Worm (Caenorhabditis elegans) whole organism, L4 larva: Measurements from ENCODE around the gene M176.4.

Experiments
- mep-1 ChIP-seq: fragments of 150-350 bp; sonication (generic microtip); optimal IDR thresholded peaks from 3 replicates; lab custom pipeline; 2014; ENCODE audit warnings: missing biosample characterization, missing genetic modification characterization
- ztf-11 ChIP-seq: fragments of 150-350 bp; optimal IDR thresholded peaks from 2 replicates; lab custom pipeline; 2014; ENCODE audit warnings: missing biosample characterization, missing genetic modification characterization

DNA sequence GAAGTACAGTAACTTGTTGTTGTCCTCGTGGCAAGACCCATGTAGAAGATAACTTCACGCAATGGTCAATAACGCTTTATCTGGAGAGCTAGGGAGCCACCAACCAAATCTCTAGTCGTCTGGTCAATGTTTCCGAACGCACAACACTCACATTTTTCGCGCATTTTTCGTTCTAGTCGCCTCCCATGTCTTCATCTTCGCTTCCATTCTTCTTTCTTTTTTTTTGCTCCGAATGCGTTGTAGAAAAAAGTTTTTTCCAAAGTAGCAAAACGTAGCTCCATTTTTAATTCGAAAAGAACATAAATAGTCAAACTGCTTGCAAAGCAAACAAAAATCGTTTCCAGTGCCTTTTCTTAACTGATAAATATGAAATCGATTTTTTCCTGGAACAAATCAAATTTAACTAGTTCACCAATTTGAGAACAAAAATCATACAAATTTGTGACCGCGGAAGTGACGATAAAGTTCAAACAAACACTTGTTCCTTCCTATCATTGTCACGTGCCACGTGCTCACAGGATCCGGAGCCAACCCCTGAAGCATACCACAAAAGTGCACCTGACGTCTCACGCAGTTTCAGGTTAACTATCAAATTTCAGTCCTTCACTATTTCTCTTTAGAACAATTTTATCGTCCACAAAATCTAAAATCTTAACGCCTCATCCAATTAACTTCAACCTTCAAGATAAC lies 823 bp downstream of the M176.4 start:
- TF ChIP-seq mep-1, result no peak
- no peak for TF ChIP-seq ztf-11 (tag; lab: Kevin White, UChicago)
